Fruit fly (Drosophila melanogaster): ENCODE data around the gene HDAC6.

dm6 chrX:15301175-15301574 lies 31.9 kb upstream of the HDAC6 start:
- TF ChIP-seq tj (GFP tag; optimal IDR thresholded peaks at IDR 0.05), result peak; percentile 97
- no peak for TF ChIP-seq CG7045 (GFP tag; optimal IDR thresholded peaks at IDR 0.05)
- peak; percentile 80 for TF ChIP-seq pad (GFP tag; optimal IDR thresholded peaks at IDR 0.05)
- TF ChIP-seq Mnt (GFP tag; optimal IDR thresholded peaks at IDR 0.05), result peak; percentile 19
- no peak for TF ChIP-seq bab1 (GFP tag; optimal IDR thresholded peaks at IDR 0.05)
- TF ChIP-seq Clk (GFP tag; optimal IDR thresholded peaks at IDR 0.05), result no peak

Data from whole organism, adult.